Fruit fly (Drosophila melanogaster) Kc167 (cell line): Measurements from ENCODE around the gene CG17544.

Experiments
- Myc ChIP-seq: fragments of >200 bp; optimal IDR thresholded peaks from 2 replicates; lab custom pipeline; 2017; ENCODE audit warnings: missing external identifiers
- h ChIP-seq: fragments of >200 bp; optimal IDR thresholded peaks from 3 replicates; lab custom pipeline; 2018; ENCODE audit warnings: missing external identifiers
- psq ChIP-seq: fragments of >200 bp; optimal IDR thresholded peaks from 2 replicates; lab custom pipeline; 2017; ENCODE audit warnings: missing external identifiers

DNA sequence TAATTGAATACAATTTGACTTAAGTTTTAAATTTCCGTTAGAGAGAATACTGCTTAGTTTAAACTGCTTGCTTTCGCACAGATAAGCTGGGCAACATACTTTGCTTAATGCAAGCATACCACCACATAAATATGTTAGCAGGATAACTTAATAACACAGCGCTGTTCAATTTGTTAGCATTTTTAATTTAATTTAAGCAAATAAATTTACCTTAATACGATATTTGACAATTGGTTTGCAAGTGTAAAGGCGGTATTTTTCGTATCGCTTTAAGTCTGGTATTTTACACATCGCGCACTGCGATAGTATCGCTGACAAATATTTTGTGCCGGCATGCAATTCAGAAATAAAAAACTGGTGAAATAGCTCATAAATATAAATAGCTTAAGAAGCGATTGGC lies 32.0 kb upstream of the CG17544 start, which contains the start of gene RtcB:
- no peak for TF ChIP-seq psq
- no peak for TF ChIP-seq Myc (lab: Kevin White, UChicago)
- no peak for TF ChIP-seq h
